Worm (Caenorhabditis elegans) whole organism, L3 larva: ENCODE data around the gene srbc-8.

Experiments
- ZK546.5 ChIP-seq: sonication (generic microtip); optimal IDR thresholded peaks from 2 replicates; lab custom pipeline; 2017; ENCODE audit warnings: missing biosample characterization, missing genetic modification characterization
- aly-2 ChIP-seq: fragments of 150-350 bp; optimal IDR thresholded peaks from 2 replicates; lab custom pipeline; 2014; ENCODE audit warnings: missing biosample characterization, missing genetic modification characterization
- ceh-82 ChIP-seq: fragments of 150-350 bp; optimal IDR thresholded peaks from 2 replicates; lab custom pipeline; 2014; ENCODE audit warnings: missing biosample characterization, missing genetic modification characterization
- fkh-10 ChIP-seq: sonication (generic microtip); optimal IDR thresholded peaks from 2 replicates; lab custom pipeline; 2017; ENCODE audit warnings: missing biosample characterization, missing genetic modification reagents, missing genetic modification characterization
- fos-1 ChIP-seq: fragments of 150-350 bp; optimal IDR thresholded peaks from 2 replicates; lab custom pipeline; 2014; ENCODE audit warnings: missing biosample characterization, missing genetic modification characterization
- jun-1 ChIP-seq: fragments of 150-350 bp; optimal IDR thresholded peaks from 2 replicates; lab custom pipeline; 2014; ENCODE audit warnings: missing biosample characterization, missing genetic modification reagents, missing genetic modification characterization
- lin-39 ChIP-seq: fragments of 150-350 bp; optimal IDR thresholded peaks from 2 replicates; lab custom pipeline; 2018; ENCODE audit warnings: missing biosample characterization, missing genetic modification reagents, missing genetic modification characterization
- nhr-11 ChIP-seq: fragments of 150-350 bp; optimal IDR thresholded peaks from 2 replicates; lab custom pipeline; 2014; ENCODE audit warnings: missing biosample characterization, missing genetic modification characterization
- nhr-77 ChIP-seq: fragments of 150-350 bp; optimal IDR thresholded peaks from 2 replicates; lab custom pipeline; 2014; ENCODE audit warnings: missing biosample characterization, missing genetic modification characterization
- unc-62 ChIP-seq: fragments of 150-350 bp; sonication (generic microtip); optimal IDR thresholded peaks from 4 replicates; lab custom pipeline; 2014; ENCODE audit warnings: missing biosample characterization, missing genetic modification reagents, missing genetic modification characterization

DNA sequence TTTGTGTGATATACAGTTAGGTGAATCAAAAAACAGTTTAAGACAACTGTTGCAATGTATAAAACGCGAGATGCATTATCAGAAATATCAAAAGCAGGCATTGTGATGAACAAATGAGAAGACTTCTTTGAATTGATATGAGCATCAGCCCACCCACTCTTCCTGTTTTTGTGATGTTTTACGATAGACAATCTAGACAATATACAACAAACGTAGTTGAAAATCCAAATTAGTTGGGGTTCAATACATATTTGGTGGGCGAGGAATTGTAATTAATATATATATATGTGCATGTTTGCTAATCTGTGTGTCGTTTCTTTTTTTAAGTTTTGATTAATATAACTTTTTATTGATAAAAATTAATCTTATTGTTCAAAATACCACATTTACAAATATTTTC, 12.1 kb downstream of the srbc-8 start, which contains the start of gene str-28:
- TF ChIP-seq nhr-11 (tag; lab: Kevin White, UChicago): no peak
- no peak for TF ChIP-seq ceh-82
- TF ChIP-seq jun-1 (tag; lab: Kevin White, UChicago): no peak
- TF ChIP-seq unc-62 (GFP tag; lab: Kevin White, UChicago): no peak
- no peak for TF ChIP-seq lin-39 (tag; lab: Kevin White, UChicago)
- no peak for TF ChIP-seq ZK546.5
- no peak for TF ChIP-seq nhr-77 (tag; lab: Kevin White, UChicago)
- TF ChIP-seq aly-2 (tag; lab: Kevin White, UChicago): no peak
- no peak for TF ChIP-seq fkh-10
- TF ChIP-seq fos-1 (tag; lab: Kevin White, UChicago): no peak
